Fruit fly (Drosophila melanogaster) whole organism, embryonic: ENCODE measurements around the gene CG7985.

Experiments used
- Bdp1 ChIP-seq: fragments of 200-800 bp; sonication (Bioruptor generic); optimal IDR thresholded peaks from 3 replicates; lab custom pipeline; 2016; ENCODE audit warnings: missing biosample characterization, missing genetic modification characterization
- CG1024 ChIP-seq: fragments of 200-800 bp; sonication (Bioruptor generic); IDR thresholded peaks from 2 replicates; pipeline ENCODE4 v1.3.6; 2022; ENCODE audit warnings: missing biosample characterization, missing genetic modification characterization
- CG10274 ChIP-seq: fragments of 200-800 bp; sonication (Bioruptor generic); optimal IDR thresholded peaks from 3 replicates; lab custom pipeline; 2017; ENCODE audit warnings: missing biosample characterization, mild to moderate bottlenecking, missing genetic modification characterization
- CG10431 ChIP-seq: fragments of 200-800 bp; sonication (Bioruptor generic); optimal IDR thresholded peaks from 3 replicates; lab custom pipeline; 2018; ENCODE audit warnings: missing biosample characterization, mild to moderate bottlenecking, missing genetic modification characterization
- CG11247 ChIP-seq: fragments of 200-800 bp; sonication (Bioruptor generic); IDR thresholded peaks from 2 replicates; pipeline ENCODE4 v1.3.6; 2022; ENCODE audit warnings: missing biosample characterization, missing genetic modification characterization
- CG13287 ChIP-seq: fragments of 200-800 bp; sonication (Bioruptor generic); IDR thresholded peaks from 2 replicates; pipeline ENCODE4 v1.3.6; 2022; ENCODE audit warnings: missing biosample characterization, missing genetic modification characterization; ENCODE audit not compliant: partially characterized antibody
- CG13624 ChIP-seq: fragments of 200-800 bp; sonication (Bioruptor generic); optimal IDR thresholded peaks from 2 replicates; lab custom pipeline; 2016; ENCODE audit warnings: missing biosample characterization, missing genetic modification characterization
- CG14860 ChIP-seq: fragments of 200-800 bp; sonication (Bioruptor generic); IDR thresholded peaks from 3 replicates; pipeline ENCODE4 v1.3.6; 2022; ENCODE audit warnings: missing biosample characterization, missing genetic modification characterization; ENCODE audit not compliant: partially characterized antibody
- CG17361 ChIP-seq: fragments of 200-800 bp; sonication (Bioruptor generic); IDR thresholded peaks from 3 replicates; pipeline ENCODE4 v1.3.6; 2022; ENCODE audit warnings: missing biosample characterization, missing genetic modification characterization
- CG17385 ChIP-seq: fragments of 200-800 bp; sonication (Bioruptor generic); optimal IDR thresholded peaks from 3 replicates; lab custom pipeline; 2018; ENCODE audit warnings: missing biosample characterization, mild to moderate bottlenecking, missing genetic modification characterization
- CG3065 ChIP-seq: fragments of 200-800 bp; sonication (Bioruptor generic); optimal IDR thresholded peaks from 2 replicates; lab custom pipeline; 2016; ENCODE audit warnings: missing biosample characterization, missing genetic modification characterization
- CG31224 ChIP-seq: fragments of 200-800 bp; sonication (Bioruptor generic); IDR thresholded peaks from 2 replicates; pipeline ENCODE4 v1.3.6; 2022; ENCODE audit warnings: missing biosample characterization, missing genetic modification characterization
- CG31388 ChIP-seq: fragments of 200-800 bp; sonication (Bioruptor generic); optimal IDR thresholded peaks from 2 replicates; lab custom pipeline; 2016; ENCODE audit warnings: missing biosample characterization, missing genetic modification characterization
- CG34224 ChIP-seq: fragments of 200-800 bp; sonication (Bioruptor generic); IDR thresholded peaks from 3 replicates; pipeline ENCODE4 v1.3.6; 2022; ENCODE audit warnings: missing biosample characterization, missing genetic modification characterization; ENCODE audit not compliant: partially characterized antibody
- CG34422 ChIP-seq: fragments of 200-800 bp; sonication (Bioruptor generic); IDR thresholded peaks from 3 replicates; pipeline ENCODE4 v1.3.6; 2022; ENCODE audit warnings: missing biosample characterization, missing genetic modification characterization
- CG4404 ChIP-seq: fragments of 200-800 bp; sonication (Bioruptor generic); IDR thresholded peaks from 2 replicates; pipeline ENCODE4 v1.3.6; 2022; ENCODE audit warnings: missing biosample characterization, missing genetic modification characterization
- CG5180 ChIP-seq: fragments of 200-800 bp; sonication (Bioruptor generic); optimal IDR thresholded peaks from 3 replicates; lab custom pipeline; 2017; ENCODE audit warnings: missing biosample characterization, missing genetic modification characterization, mild to moderate bottlenecking, moderate library complexity, missing genetic modification reagents
- CG5953 ChIP-seq: fragments of 200-800 bp; sonication (Bioruptor generic); IDR thresholded peaks from 2 replicates; pipeline ENCODE4 v1.3.6; 2022; ENCODE audit warnings: missing biosample characterization, missing genetic modification characterization
- CG8388 ChIP-seq: fragments of 200-800 bp; sonication (Bioruptor generic); optimal IDR thresholded peaks from 2 replicates; lab custom pipeline; 2019; ENCODE audit warnings: missing biosample characterization, mild to moderate bottlenecking, missing genetic modification characterization, moderate library complexity
- CG9215 ChIP-seq: fragments of 200-800 bp; sonication (Bioruptor generic); IDR thresholded peaks from 2 replicates; pipeline ENCODE4 v1.3.6; 2022; ENCODE audit warnings: missing biosample characterization, missing genetic modification characterization
- E2f1 ChIP-seq: fragments of 200-800 bp; sonication (Bioruptor generic); IDR thresholded peaks from 2 replicates; pipeline ENCODE4 v1.3.6; 2022; ENCODE audit warnings: missing biosample characterization, missing genetic modification characterization
- E2f2 ChIP-seq: fragments of 200-800 bp; sonication (Bioruptor generic); IDR thresholded peaks from 2 replicates; pipeline ENCODE4 v1.3.6; 2022; ENCODE audit warnings: missing biosample characterization, missing genetic modification characterization
- Fer1 ChIP-seq: fragments of 200-800 bp; sonication (Bioruptor generic); optimal IDR thresholded peaks from 2 replicates; lab custom pipeline; 2017; ENCODE audit warnings: missing biosample characterization, mild to moderate bottlenecking, missing genetic modification characterization
- H15 ChIP-seq: fragments of 200-800 bp; sonication (Bioruptor generic); IDR thresholded peaks from 3 replicates; pipeline ENCODE4 v1.3.6; 2022; ENCODE audit warnings: missing biosample characterization, missing genetic modification characterization
- Hey ChIP-seq: fragments of 200-800 bp; sonication (Bioruptor generic); optimal IDR thresholded peaks from 3 replicates; lab custom pipeline; 2018; ENCODE audit warnings: missing biosample characterization, mild to moderate bottlenecking, missing genetic modification characterization
- Hr51 ChIP-seq, 2 experiments: fragments of 200-800 bp; sonication (Bioruptor generic); optimal IDR thresholded peaks; 2 replicates in 1 of 2; 3 replicates in 1 of 2; lab custom pipeline; 2016 to 2018; ENCODE audit warnings: missing biosample characterization in 2 of 2, missing genetic modification characterization in 2 of 2, mild to moderate bottlenecking in 1 of 2, moderate library complexity in 1 of 2
- Kr ChIP-seq: fragments of 200-800 bp; sonication (Bioruptor generic); optimal IDR thresholded peaks from 2 replicates; lab custom pipeline; 2017; ENCODE audit warnings: missing biosample characterization, mild to moderate bottlenecking, missing genetic modification characterization
- Max ChIP-seq: fragments of 200-800 bp; sonication (Bioruptor generic); optimal IDR thresholded peaks from 2 replicates; lab custom pipeline; 2016; ENCODE audit warnings: missing biosample characterization, mild to moderate bottlenecking, missing genetic modification characterization
- Sin3A ChIP-seq: fragments of >200 bp; optimal IDR thresholded peaks from 2 replicates; lab custom pipeline; 2018
- Six4 ChIP-seq: fragments of 200-800 bp; sonication (Bioruptor generic); optimal IDR thresholded peaks from 2 replicates; lab custom pipeline; 2016; ENCODE audit warnings: missing biosample characterization, missing genetic modification characterization
- Spps ChIP-seq: fragments of 200-800 bp; sonication (Bioruptor generic); optimal IDR thresholded peaks from 2 replicates; lab custom pipeline; 2018; ENCODE audit warnings: missing biosample characterization, mild to moderate bottlenecking, missing genetic modification characterization
- Taf1 ChIP-seq: fragments of 200-800 bp; sonication (Bioruptor generic); IDR thresholded peaks from 2 replicates; pipeline ENCODE4 v1.3.6; 2022; ENCODE audit warnings: missing biosample characterization, missing genetic modification characterization
- bab2 ChIP-seq: fragments of 200-800 bp; sonication (Bioruptor generic); optimal IDR thresholded peaks from 2 replicates; lab custom pipeline; 2016; ENCODE audit warnings: missing biosample characterization, missing genetic modification characterization
- cas ChIP-seq: fragments of 200-800 bp; sonication (Bioruptor generic); IDR thresholded peaks from 2 replicates; pipeline ENCODE4 v1.3.6; 2022; ENCODE audit warnings: missing biosample characterization, missing genetic modification characterization
- crc ChIP-seq: fragments of 200-800 bp; sonication (Bioruptor generic); optimal IDR thresholded peaks from 2 replicates; lab custom pipeline; 2016; ENCODE audit warnings: missing biosample characterization, missing genetic modification characterization
- crol ChIP-seq: fragments of 200-800 bp; sonication (Bioruptor generic); IDR thresholded peaks from 2 replicates; pipeline ENCODE4 v1.3.6; 2022; ENCODE audit warnings: missing biosample characterization, missing genetic modification characterization
- h ChIP-seq: fragments of >200 bp; optimal IDR thresholded peaks from 2 replicates; lab custom pipeline; 2017
- her ChIP-seq: fragments of 200-800 bp; sonication (Bioruptor generic); optimal IDR thresholded peaks from 2 replicates; lab custom pipeline; 2016; ENCODE audit warnings: missing biosample characterization, missing genetic modification characterization
- jigr1 ChIP-seq: fragments of 200-800 bp; sonication (Bioruptor generic); IDR thresholded peaks from 3 replicates; pipeline ENCODE4 v1.3.6; 2022; ENCODE audit warnings: missing biosample characterization, missing genetic modification characterization
- maf-S ChIP-seq: fragments of 200-800 bp; sonication (Bioruptor generic); optimal IDR thresholded peaks from 2 replicates; lab custom pipeline; 2016; ENCODE audit warnings: missing biosample characterization, missing genetic modification characterization
- nmo ChIP-seq: fragments of 200-800 bp; sonication (Bioruptor generic); optimal IDR thresholded peaks from 2 replicates; lab custom pipeline; 2018; ENCODE audit warnings: missing biosample characterization, mild to moderate bottlenecking, missing genetic modification characterization, moderate library complexity
- pb ChIP-seq: fragments of 200-800 bp; sonication (Bioruptor generic); optimal IDR thresholded peaks from 3 replicates; lab custom pipeline; 2016; ENCODE audit warnings: missing biosample characterization, missing genetic modification characterization
- pum ChIP-seq: fragments of 200-800 bp; sonication (Bioruptor generic); optimal IDR thresholded peaks from 2 replicates; lab custom pipeline; 2016; ENCODE audit warnings: missing biosample characterization, missing genetic modification characterization
- pzg ChIP-seq: fragments of 200-800 bp; sonication (Bioruptor generic); optimal IDR thresholded peaks from 3 replicates; lab custom pipeline; 2018; ENCODE audit warnings: missing biosample characterization, mild to moderate bottlenecking, missing genetic modification characterization, moderate library complexity
- ranshi ChIP-seq: fragments of 200-800 bp; sonication (Bioruptor generic); IDR thresholded peaks from 2 replicates; pipeline ENCODE4 v1.3.6; 2022; ENCODE audit warnings: missing biosample characterization, missing genetic modification characterization
- repo ChIP-seq: fragments of 200-800 bp; sonication (Bioruptor generic); optimal IDR thresholded peaks from 2 replicates; lab custom pipeline; 2016; ENCODE audit warnings: missing biosample characterization, missing genetic modification characterization
- tll ChIP-seq, 2 experiments: fragments of 200-800 bp in 1 of 2; fragments of >200 bp in 1 of 2; sonication (Bioruptor generic) in 1 of 2; optimal IDR thresholded peaks; 2 replicates each; lab custom pipeline; 2017 to 2019; ENCODE audit warnings: missing biosample characterization in 2 of 2, missing genetic modification characterization in 2 of 2, mild to moderate bottlenecking in 1 of 2, moderate library complexity in 1 of 2
- unpg ChIP-seq: fragments of 200-800 bp; sonication (Bioruptor generic); optimal IDR thresholded peaks from 3 replicates; lab custom pipeline; 2018; ENCODE audit warnings: missing biosample characterization, mild to moderate bottlenecking, missing genetic modification characterization, moderate library complexity
- vvl ChIP-seq: fragments of 200-800 bp; sonication (Bioruptor generic); IDR thresholded peaks from 2 replicates; pipeline ENCODE4 v1.3.6; 2022; ENCODE audit warnings: missing biosample characterization, missing genetic modification characterization
- yki ChIP-seq: fragments of >200 bp; optimal IDR thresholded peaks from 3 replicates; lab custom pipeline; 2018

The CG7985 gene

DNA sequence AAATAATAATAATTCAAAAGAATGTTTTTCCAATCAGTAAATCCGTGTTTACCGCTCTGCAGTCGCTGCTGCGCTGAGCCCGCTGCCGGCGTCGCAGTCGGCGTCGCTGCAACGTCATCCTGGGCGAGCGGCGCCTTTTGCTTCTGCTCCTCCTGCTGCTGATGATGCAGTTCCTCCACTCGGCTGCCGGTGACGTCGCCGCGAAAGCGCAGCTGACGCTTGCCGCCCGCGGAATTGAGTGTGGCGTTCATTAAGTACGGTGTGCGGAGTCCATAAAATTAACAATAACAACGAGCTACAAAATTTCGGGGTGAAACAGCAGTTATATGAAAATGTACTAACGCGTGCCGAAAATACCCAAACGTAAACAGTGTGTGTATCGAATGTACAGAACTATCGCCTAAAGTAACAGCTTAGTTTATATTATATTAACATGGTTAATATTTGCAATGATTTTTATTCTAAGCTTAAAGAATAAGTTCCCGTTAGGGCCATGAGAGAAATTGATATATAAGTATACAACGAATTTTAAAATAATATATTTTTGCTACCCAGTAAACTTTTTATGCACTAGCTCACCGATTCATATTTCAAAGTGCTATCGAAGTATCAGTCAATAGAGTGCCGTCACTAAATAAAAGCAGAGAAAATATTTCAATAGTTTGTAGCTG is 35.5 kb upstream of the CG7985 start, which contains the start of the genes CG7218 and Cbp20 (continued):
- TF ChIP-seq nmo (GFP tag; lab: Kevin White, UChicago) (peak; percentile 73), Hr51 (GFP tag; optimal IDR thresholded peaks at IDR 0.05; lab: Kevin White, UChicago) (peak; percentile 26 to 58), CG13624 (GFP tag; lab: Kevin White, UChicago) (peak; percentile 53), Sin3A (lab: Kevin White, UChicago) (peak; percentile 38), CG31388 (GFP tag; lab: Kevin White, UChicago) (peak; percentile 29), maf-S (GFP tag; lab: Kevin White, UChicago) (peak; percentile 23), ranshi (peak; percentile 78), Spps (tag; lab: Kevin White, UChicago) (peak; percentile 7), CG10431 (GFP tag; lab: Kevin White, UChicago) (no peak), pb (GFP tag; lab: Kevin White, UChicago) (no peak), crol (GFP tag; lab: Robert Waterston, UW) (no peak), CG4404 (GFP tag; lab: Robert Waterston, UW) (no peak; the same call in 1 of the 2 replicates), pzg (GFP tag; lab: Kevin White, UChicago) (peak; percentile 69), H15 (GFP tag; lab: Robert Waterston, UW) (peak; percentile 65; the same call in 1 of the 3 replicates), E2f2 (GFP tag; lab: Robert Waterston, UW) (peak; percentile 44; the same call in 1 of the 2 replicates), CG8388 (peak; percentile 43), CG5180 (no peak), CG9215 (peak; percentile 79), Kr (GFP tag; lab: Kevin White, UChicago) (no peak), CG17361 (GFP tag; lab: Robert Waterston, UW) (peak; percentile 80), Six4 (GFP tag; lab: Kevin White, UChicago) (peak; percentile 57), CG10274 (no peak), CG14860 (peak; percentile 68; the same call in 1 of the 3 replicates), vvl (GFP tag; lab: Robert Waterston, UW) (peak; percentile 82), pum (GFP tag; lab: Kevin White, UChicago) (peak; percentile 41), jigr1 (GFP tag; lab: Robert Waterston, UW) (0 out of 3 replicates have a peak, but pooled peaks have one; percentile 23), CG17385 (GFP tag; lab: Kevin White, UChicago) (peak; percentile 60), Max (GFP tag; lab: Kevin White, UChicago) (peak; percentile 76), yki (lab: Kevin White, UChicago) (no peak), tll (GFP tag; optimal IDR thresholded peaks at IDR 0.05; lab: Kevin White, UChicago) (peak in 1 of 2 experiments; percentile 47), CG11247 (GFP tag; lab: Robert Waterston, UW) (peak; percentile 80), unpg (peak; percentile 61), CG31224 (GFP tag; lab: Robert Waterston, UW) (peak; percentile 65), bab2 (GFP tag; lab: Kevin White, UChicago) (peak; percentile 46), repo (GFP tag; lab: Kevin White, UChicago) (no peak), Fer1 (GFP tag; lab: Kevin White, UChicago) (peak; percentile 30), E2f1 (GFP tag; lab: Robert Waterston, UW) (peak; percentile 76), Hey (tag; lab: Kevin White, UChicago) (no peak), CG1024 (GFP tag; lab: Robert Waterston, UW) (peak; percentile 56; the same call in 1 of the 2 replicates), her (GFP tag; lab: Kevin White, UChicago) (no peak), Bdp1 (GFP tag; lab: Kevin White, UChicago) (peak; percentile 26), Taf1 (peak; percentile 61; the same call in 1 of the 2 replicates), CG34224 (GFP tag; lab: Robert Waterston, UW) (peak; percentile 76), cas (GFP tag; lab: Robert Waterston, UW) (peak; percentile 41; the same call in 1 of the 2 replicates), CG34422 (GFP tag; lab: Robert Waterston, UW) (peak; percentile 23; the same call in 2 of the 3 replicates), CG5953 (0 out of 2 replicates have a peak, but pooled peaks have one; percentile 23), CG13287 (GFP tag; lab: Robert Waterston, UW) (peak; percentile 91), crc (GFP tag; lab: Kevin White, UChicago) (no peak), h (lab: Kevin White, UChicago) (no peak), CG3065 (GFP tag; lab: Kevin White, UChicago) (peak; percentile 46)
